Fruit fly (Drosophila melanogaster) whole organism, embryonic: Measurements from ENCODE around the gene CG33489.

Source experiments
- Ada2b ChIP-seq: fragments of 200-800 bp; sonication (Bioruptor generic); IDR thresholded peaks from 2 replicates; pipeline ENCODE4 v1.3.6; 2022; ENCODE audit warnings: missing biosample characterization, missing genetic modification characterization
- Atf-2 ChIP-seq: fragments of 200-800 bp; sonication (Bioruptor generic); optimal IDR thresholded peaks from 2 replicates; lab custom pipeline; 2016; ENCODE audit warnings: missing biosample characterization, missing genetic modification characterization
- BtbVII ChIP-seq: fragments of 200-800 bp; sonication (Bioruptor generic); optimal IDR thresholded peaks from 3 replicates; lab custom pipeline; 2017; ENCODE audit warnings: missing biosample characterization, mild to moderate bottlenecking, missing genetic modification characterization
- CG10147 ChIP-seq: fragments of 200-800 bp; sonication (Bioruptor generic); optimal IDR thresholded peaks from 2 replicates; lab custom pipeline; 2019; ENCODE audit warnings: missing biosample characterization, mild to moderate bottlenecking, missing genetic modification characterization, moderate library complexity
- CG10462 ChIP-seq: fragments of 200-800 bp; sonication (Bioruptor generic); optimal IDR thresholded peaks from 2 replicates; lab custom pipeline; 2016; ENCODE audit warnings: missing biosample characterization, missing genetic modification characterization
- CG11695 ChIP-seq: fragments of 200-800 bp; sonication (Bioruptor generic); IDR thresholded peaks from 3 replicates; pipeline ENCODE4 v1.3.6; 2022; ENCODE audit warnings: missing biosample characterization, missing genetic modification characterization
- CG13424 ChIP-seq: fragments of 200-800 bp; sonication (Bioruptor generic); optimal IDR thresholded peaks from 2 replicates; lab custom pipeline; 2019; ENCODE audit warnings: missing biosample characterization, mild to moderate bottlenecking, missing genetic modification characterization, moderate library complexity
- CG17359 ChIP-seq: fragments of 200-800 bp; sonication (Bioruptor generic); optimal IDR thresholded peaks from 3 replicates; lab custom pipeline; 2018; ENCODE audit warnings: missing biosample characterization, mild to moderate bottlenecking, missing genetic modification characterization, moderate library complexity
- CG17829 ChIP-seq: fragments of 200-800 bp; optimal IDR thresholded peaks from 2 replicates; lab custom pipeline; 2019; ENCODE audit warnings: missing biosample characterization, mild to moderate bottlenecking, missing genetic modification characterization, moderate library complexity
- CG31365 ChIP-seq: fragments of 200-800 bp; sonication (Bioruptor generic); optimal IDR thresholded peaks from 2 replicates; lab custom pipeline; 2018; ENCODE audit warnings: missing biosample characterization, mild to moderate bottlenecking, missing genetic modification characterization
- CG34224 ChIP-seq: fragments of 200-800 bp; sonication (Bioruptor generic); IDR thresholded peaks from 3 replicates; pipeline ENCODE4 v1.3.6; 2022; ENCODE audit warnings: missing biosample characterization, missing genetic modification characterization; ENCODE audit not compliant: partially characterized antibody
- CG43689 ChIP-seq: fragments of 200-800 bp; sonication (Bioruptor generic); IDR thresholded peaks from 2 replicates; pipeline ENCODE4 v1.3.6; 2022; ENCODE audit warnings: missing biosample characterization, missing genetic modification characterization
- CG4404 ChIP-seq: fragments of 200-800 bp; sonication (Bioruptor generic); IDR thresholded peaks from 2 replicates; pipeline ENCODE4 v1.3.6; 2022; ENCODE audit warnings: missing biosample characterization, missing genetic modification characterization
- CG4424 ChIP-seq: fragments of 200-800 bp; sonication (Bioruptor generic); optimal IDR thresholded peaks from 3 replicates; lab custom pipeline; 2016; ENCODE audit warnings: missing biosample characterization, missing genetic modification characterization
- CG5180 ChIP-seq: fragments of 200-800 bp; sonication (Bioruptor generic); optimal IDR thresholded peaks from 3 replicates; lab custom pipeline; 2017; ENCODE audit warnings: missing biosample characterization, missing genetic modification characterization, mild to moderate bottlenecking, moderate library complexity, missing genetic modification reagents
- CG5245 ChIP-seq: fragments of 200-800 bp; sonication (Bioruptor generic); optimal IDR thresholded peaks from 3 replicates; lab custom pipeline; 2016; ENCODE audit warnings: missing biosample characterization, missing genetic modification characterization
- CG6654 ChIP-seq: fragments of 200-800 bp; sonication (Bioruptor generic); optimal IDR thresholded peaks from 2 replicates; lab custom pipeline; 2017; ENCODE audit warnings: missing biosample characterization, mild to moderate bottlenecking, missing genetic modification characterization
- CG6683 ChIP-seq: fragments of 200-800 bp; sonication (Bioruptor generic); optimal IDR thresholded peaks from 2 replicates; lab custom pipeline; 2017; ENCODE audit warnings: missing biosample characterization, mild to moderate bottlenecking, missing genetic modification characterization, missing genetic modification reagents
- CG6765 ChIP-seq: fragments of 200-800 bp; sonication (Bioruptor generic); optimal IDR thresholded peaks from 3 replicates; lab custom pipeline; 2017; ENCODE audit warnings: missing biosample characterization, mild to moderate bottlenecking, missing genetic modification characterization
- CG7556 ChIP-seq: fragments of 200-800 bp; sonication (Bioruptor generic); optimal IDR thresholded peaks from 2 replicates; lab custom pipeline; 2017; ENCODE audit warnings: missing biosample characterization, mild to moderate bottlenecking, missing genetic modification characterization
- CG7963 ChIP-seq: fragments of 200-800 bp; sonication (Bioruptor generic); IDR thresholded peaks from 3 replicates; pipeline ENCODE4 v1.3.6; 2022; ENCODE audit warnings: missing biosample characterization, missing genetic modification characterization; ENCODE audit not compliant: partially characterized antibody
- CG8290 ChIP-seq, 3 experiments: fragments of 200-800 bp; sonication (Bioruptor generic); optimal IDR thresholded peaks; 2 replicates each; lab custom pipeline; 2016 to 2019; ENCODE audit warnings: missing biosample characterization in 3 of 3, missing genetic modification characterization in 3 of 3, mild to moderate bottlenecking in 2 of 3, moderate library complexity in 1 of 3
- CG9437 ChIP-seq: fragments of 200-800 bp; sonication (Bioruptor generic); optimal IDR thresholded peaks from 2 replicates; lab custom pipeline; 2018; ENCODE audit warnings: missing biosample characterization, mild to moderate bottlenecking, missing genetic modification characterization
- E2f2 ChIP-seq: fragments of 200-800 bp; sonication (Bioruptor generic); IDR thresholded peaks from 2 replicates; pipeline ENCODE4 v1.3.6; 2022; ENCODE audit warnings: missing biosample characterization, missing genetic modification characterization
- MESR4 ChIP-seq: fragments of 200-800 bp; sonication (Bioruptor generic); optimal IDR thresholded peaks from 2 replicates; lab custom pipeline; 2018; ENCODE audit warnings: missing biosample characterization, mild to moderate bottlenecking, missing genetic modification characterization, moderate library complexity
- NFAT ChIP-seq: fragments of 200-800 bp; sonication (Bioruptor generic); IDR thresholded peaks from 2 replicates; pipeline ENCODE4 v1.3.6; 2022; ENCODE audit warnings: missing biosample characterization, missing genetic modification characterization
- Taf1 ChIP-seq: fragments of 200-800 bp; sonication (Bioruptor generic); IDR thresholded peaks from 2 replicates; pipeline ENCODE4 v1.3.6; 2022; ENCODE audit warnings: missing biosample characterization, missing genetic modification characterization
- Xrp1 ChIP-seq: fragments of 200-800 bp; sonication (Bioruptor generic); IDR thresholded peaks from 2 replicates; pipeline ENCODE4 v1.3.6; 2022; ENCODE audit warnings: missing biosample characterization, missing genetic modification characterization
- ara ChIP-seq: fragments of 200-800 bp; sonication (Bioruptor generic); IDR thresholded peaks from 2 replicates; pipeline ENCODE4 v1.3.6; 2022; ENCODE audit warnings: missing biosample characterization, missing genetic modification characterization
- bcd ChIP-seq: fragments of 200-800 bp; sonication (Bioruptor generic); optimal IDR thresholded peaks from 2 replicates; lab custom pipeline; 2017; ENCODE audit warnings: missing biosample characterization, mild to moderate bottlenecking, missing genetic modification characterization
- br ChIP-seq: fragments of >200 bp; optimal IDR thresholded peaks from 2 replicates; lab custom pipeline; 2017
- cad ChIP-seq: fragments of >200 bp; optimal IDR thresholded peaks from 2 replicates; lab custom pipeline; 2017; ENCODE audit warnings: missing biosample characterization, missing genetic modification characterization
- dm ChIP-seq: fragments of 200-800 bp; sonication (Bioruptor generic); optimal IDR thresholded peaks from 3 replicates; lab custom pipeline; 2016; ENCODE audit warnings: missing biosample characterization, missing genetic modification characterization
- en ChIP-seq: fragments of 200-800 bp; sonication (Bioruptor generic); optimal IDR thresholded peaks from 2 replicates; lab custom pipeline; 2016; ENCODE audit warnings: missing biosample characterization, missing genetic modification characterization
- her ChIP-seq: fragments of 200-800 bp; sonication (Bioruptor generic); optimal IDR thresholded peaks from 2 replicates; lab custom pipeline; 2016; ENCODE audit warnings: missing biosample characterization, missing genetic modification characterization
- hkb ChIP-seq, 2 experiments: fragments of 200-800 bp in 1 of 2; fragments of >200 bp in 1 of 2; sonication (Bioruptor generic) in 1 of 2; IDR thresholded peaks in 1 of 2; optimal IDR thresholded peaks in 1 of 2; 2 replicates each; pipeline versions ENCODE4 v1.3.6 to Lab custom; 2017 to 2022; ENCODE audit warnings: missing biosample characterization in 1 of 2, missing genetic modification characterization in 1 of 2
- lab ChIP-seq: fragments of 200-800 bp; sonication (Bioruptor generic); optimal IDR thresholded peaks from 3 replicates; lab custom pipeline; 2017; ENCODE audit warnings: missing biosample characterization, missing genetic modification characterization, mild to moderate bottlenecking, moderate library complexity, missing genetic modification reagents
- lola ChIP-seq, 3 experiments: fragments of >200 bp in 2 of 3; fragments of 200-800 bp in 1 of 3; sonication (Bioruptor generic) in 1 of 3; optimal IDR thresholded peaks; 2 replicates each; lab custom pipeline; 2017 to 2019; ENCODE audit warnings: missing biosample characterization in 3 of 3, missing genetic modification characterization in 3 of 3, mild to moderate bottlenecking in 1 of 3, moderate library complexity in 1 of 3
- pb ChIP-seq: fragments of 200-800 bp; sonication (Bioruptor generic); optimal IDR thresholded peaks from 3 replicates; lab custom pipeline; 2016; ENCODE audit warnings: missing biosample characterization, missing genetic modification characterization
- peb ChIP-seq: fragments of 200-800 bp; sonication (Bioruptor generic); IDR thresholded peaks from 2 replicates; pipeline ENCODE4 v1.3.6; 2022; ENCODE audit warnings: missing biosample characterization, missing genetic modification characterization
- pita ChIP-seq: fragments of 200-800 bp; sonication (Bioruptor generic); optimal IDR thresholded peaks from 2 replicates; lab custom pipeline; 2017; ENCODE audit warnings: missing biosample characterization, mild to moderate bottlenecking, missing genetic modification characterization
- pros ChIP-seq: fragments of 200-800 bp; sonication (Bioruptor generic); optimal IDR thresholded peaks from 3 replicates; lab custom pipeline; 2019; ENCODE audit warnings: missing biosample characterization, mild to moderate bottlenecking, missing genetic modification characterization, moderate library complexity
- schlank ChIP-seq: fragments of 200-800 bp; sonication (Bioruptor generic); optimal IDR thresholded peaks from 2 replicates; lab custom pipeline; 2018; ENCODE audit warnings: missing biosample characterization, mild to moderate bottlenecking, missing genetic modification characterization
- unc-4 ChIP-seq: fragments of 200-800 bp; sonication (Bioruptor generic); IDR thresholded peaks from 2 replicates; pipeline ENCODE4 v1.3.6; 2022; ENCODE audit warnings: missing biosample characterization, missing genetic modification characterization; ENCODE audit not compliant: partially characterized antibody
- wek ChIP-seq: fragments of 200-800 bp; sonication (Bioruptor generic); optimal IDR thresholded peaks from 3 replicates; lab custom pipeline; 2018; ENCODE audit warnings: missing biosample characterization, mild to moderate bottlenecking, missing genetic modification characterization, moderate library complexity
- wor ChIP-seq: fragments of 200-800 bp; sonication (Bioruptor generic); IDR thresholded peaks from 2 replicates; pipeline ENCODE4 v1.3.6; 2022; ENCODE audit warnings: missing biosample characterization, missing genetic modification characterization
- zfh1 ChIP-seq: fragments of 200-800 bp; sonication (Bioruptor generic); IDR thresholded peaks from 3 replicates; pipeline ENCODE4 v1.3.6; 2022; ENCODE audit warnings: missing biosample characterization, missing genetic modification characterization

CG33489 gene

DNA sequence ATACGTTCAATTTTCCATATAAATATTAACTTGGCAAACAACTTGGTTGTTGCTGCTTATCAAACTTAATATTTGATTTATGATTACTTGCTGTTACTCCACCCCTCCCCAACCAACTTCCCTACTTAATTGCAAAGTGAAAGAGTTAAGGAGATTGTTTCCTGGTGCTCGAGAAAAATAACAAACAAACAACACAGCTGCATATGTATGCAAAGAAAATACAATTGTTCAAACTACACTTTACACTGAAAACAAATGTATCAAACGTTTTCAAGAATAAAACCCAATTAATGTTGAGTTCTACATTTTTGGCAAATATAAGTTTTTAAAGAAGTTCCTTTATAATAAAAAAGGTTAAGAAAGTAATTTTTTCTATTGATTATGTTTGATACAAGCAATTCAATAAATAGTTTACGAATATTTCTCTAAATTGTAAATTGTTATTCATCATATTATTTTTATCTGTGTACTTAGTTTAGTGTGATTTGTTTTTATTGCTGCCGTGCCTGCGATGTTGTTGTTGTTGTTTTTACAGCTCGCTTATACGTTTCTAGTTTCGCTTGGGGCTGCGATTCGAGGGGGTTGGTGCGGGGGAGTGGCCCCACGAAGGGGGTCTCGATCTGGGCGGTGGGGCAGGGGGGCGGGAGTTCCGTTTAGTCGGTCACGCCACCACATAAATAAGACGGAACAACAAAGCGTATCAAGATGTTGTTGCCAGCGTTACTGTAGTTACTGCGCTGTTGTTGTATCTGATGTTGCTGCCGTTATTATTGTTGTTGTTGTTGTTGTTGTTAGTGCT is 21.0 kb downstream of the CG33489 start (continued):
- TF ChIP-seq CG8290 (GFP tag; optimal IDR thresholded peaks at IDR 0.05; lab: Kevin White, UChicago) (no peak), CG8290 (tag; optimal IDR thresholded peaks at IDR 0.05; lab: Kevin White, UChicago) (peak in 1 of 2 experiments; percentile 66), Atf-2 (GFP tag; lab: Kevin White, UChicago) (peak; percentile 24), CG7556 (peak; percentile 84), CG6765 (peak; percentile 59), CG7963 (GFP tag; lab: Robert Waterston, UW) (0 out of 3 replicates have a peak, but pooled peaks have one; percentile 7), Taf1 (no peak), br (lab: Kevin White, UChicago) (no peak), CG11695 (GFP tag; lab: Robert Waterston, UW) (peak; percentile 80), her (GFP tag; lab: Kevin White, UChicago) (no peak), NFAT (no peak), CG13424 (tag; lab: Kevin White, UChicago) (peak; percentile 84), cad (GFP tag; lab: Kevin White, UChicago) (no peak), pros (no peak), CG43689 (GFP tag; lab: Robert Waterston, UW) (no peak), CG10147 (GFP tag; lab: Kevin White, UChicago) (peak; percentile 84), dm (GFP tag; lab: Kevin White, UChicago) (peak; percentile 31), CG5245 (GFP tag; lab: Kevin White, UChicago) (no peak), lab (GFP tag; lab: Kevin White, UChicago) (peak; percentile 72), Xrp1 (GFP tag; lab: Robert Waterston, UW) (peak; percentile 76; the same call in 1 of the 2 replicates), peb (GFP tag; lab: Robert Waterston, UW) (peak; percentile 9; the same call in 1 of the 2 replicates), schlank (tag; lab: Kevin White, UChicago) (no peak), CG17829 (tag; lab: Kevin White, UChicago) (peak; percentile 83), BtbVII (GFP tag; lab: Kevin White, UChicago) (peak; percentile 10), CG17359 (peak; percentile 82), CG10462 (peak; percentile 52), zfh1 (GFP tag; lab: Robert Waterston, UW) (peak; percentile 33; the same call in 1 of the 3 replicates), ara (GFP tag; lab: Robert Waterston, UW) (no peak), E2f2 (GFP tag; lab: Robert Waterston, UW) (peak; percentile 36; the same call in 1 of the 2 replicates), bcd (GFP tag; lab: Kevin White, UChicago) (peak; percentile 58), CG6654 (GFP tag; lab: Kevin White, UChicago) (no peak), CG4404 (GFP tag; lab: Robert Waterston, UW) (no peak), pb (GFP tag; lab: Kevin White, UChicago) (no peak), CG31365 (tag; lab: Kevin White, UChicago) (peak; percentile 31), hkb (optimal IDR thresholded peaks at IDR 0.05; lab: Kevin White, UChicago) (no peak), hkb (GFP tag; IDR thresholded peaks at IDR 0.05; lab: Robert Waterston, UW) (0 out of 2 replicates have a peak, but pooled peaks have one; percentile 28), pita (GFP tag; lab: Kevin White, UChicago) (no peak), unc-4 (no peak), wek (GFP tag; lab: Kevin White, UChicago) (no peak), CG9437 (GFP tag; lab: Kevin White, UChicago) (peak; percentile 78), en (peak; percentile 24), CG6683 (peak; percentile 45), CG5180 (peak; percentile 48), Ada2b (GFP tag; lab: Robert Waterston, UW) (peak; percentile 52; the same call in 1 of the 2 replicates), MESR4 (no peak), CG4424 (peak; percentile 71), lola (GFP tag; optimal IDR thresholded peaks at IDR 0.05; lab: Kevin White, UChicago) (peak in 1 of 3 experiments; percentile 85), CG34224 (no peak), wor (peak; percentile 33; the same call in 1 of the 2 replicates)
